Worm (Caenorhabditis elegans) whole organism, L2 larva: Measurements from ENCODE around the gene T26G10.5.

Source experiments
- R02D3.7 ChIP-seq: fragments of 150-350 bp; optimal IDR thresholded peaks from 2 replicates; lab custom pipeline; 2014; ENCODE audit warnings: missing biosample characterization, missing genetic modification characterization
- blmp-1 ChIP-seq: sonication (generic microtip); optimal IDR thresholded peaks from 2 replicates; lab custom pipeline; 2017; ENCODE audit warnings: missing genetic modification characterization, mild to moderate bottlenecking, missing compliant biosample characterization, antibody characterized with exemption, moderate library complexity; ENCODE audit not compliant: insufficient read depth
- elt-3 ChIP-seq: sonication (generic microtip); optimal IDR thresholded peaks from 2 replicates; lab custom pipeline; 2017; ENCODE audit warnings: missing biosample characterization, missing genetic modification characterization
- nhr-25 ChIP-seq: fragments of 150-350 bp; sonication (generic microtip); optimal IDR thresholded peaks from 3 replicates; lab custom pipeline; 2014; ENCODE audit warnings: missing biosample characterization, missing genetic modification characterization
- sem-4 ChIP-seq: fragments of 150-350 bp; optimal IDR thresholded peaks from 2 replicates; lab custom pipeline; 2014; ENCODE audit warnings: missing biosample characterization, missing genetic modification reagents, missing genetic modification characterization
- zag-1 ChIP-seq: fragments of 150-350 bp; optimal IDR thresholded peaks from 2 replicates; lab custom pipeline; 2014; ENCODE audit warnings: missing biosample characterization, missing genetic modification characterization
- ztf-11 ChIP-seq: sonication (generic microtip); optimal IDR thresholded peaks from 2 replicates; lab custom pipeline; 2017; ENCODE audit warnings: missing biosample characterization, missing genetic modification characterization

DNA sequence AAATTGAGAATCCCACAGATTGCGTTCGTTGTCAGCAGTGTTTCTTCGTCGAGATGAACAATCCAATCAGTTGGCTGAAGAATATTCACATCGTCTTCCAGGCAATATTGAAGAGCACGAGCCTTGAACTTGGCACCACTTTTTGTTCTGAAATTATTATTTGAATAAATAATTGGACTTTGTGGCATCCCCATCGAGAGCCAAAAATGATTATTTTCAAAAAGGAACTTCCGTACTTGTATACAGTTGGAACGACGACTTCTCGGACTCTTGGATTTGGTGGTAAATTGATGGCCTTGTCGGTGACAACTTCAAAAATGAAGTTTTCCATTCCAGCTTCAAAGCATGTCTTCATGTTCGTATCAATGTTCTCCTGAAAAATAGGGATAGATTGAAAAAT, 45.8 kb upstream of the T26G10.5 start:
- no peak for TF ChIP-seq blmp-1 (tag; lab: Kevin White, UChicago)
- TF ChIP-seq zag-1 = no peak
- TF ChIP-seq ztf-11 = no peak
- TF ChIP-seq elt-3 = no peak
- no peak for TF ChIP-seq sem-4 (tag; lab: Kevin White, UChicago)
- TF ChIP-seq R02D3.7 (tag; lab: Kevin White, UChicago) = no peak
- TF ChIP-seq nhr-25 (tag; lab: Kevin White, UChicago) = no peak
